4 worm cellular contexts compared by ENCODE assay signal in the genomic region with DNA sequence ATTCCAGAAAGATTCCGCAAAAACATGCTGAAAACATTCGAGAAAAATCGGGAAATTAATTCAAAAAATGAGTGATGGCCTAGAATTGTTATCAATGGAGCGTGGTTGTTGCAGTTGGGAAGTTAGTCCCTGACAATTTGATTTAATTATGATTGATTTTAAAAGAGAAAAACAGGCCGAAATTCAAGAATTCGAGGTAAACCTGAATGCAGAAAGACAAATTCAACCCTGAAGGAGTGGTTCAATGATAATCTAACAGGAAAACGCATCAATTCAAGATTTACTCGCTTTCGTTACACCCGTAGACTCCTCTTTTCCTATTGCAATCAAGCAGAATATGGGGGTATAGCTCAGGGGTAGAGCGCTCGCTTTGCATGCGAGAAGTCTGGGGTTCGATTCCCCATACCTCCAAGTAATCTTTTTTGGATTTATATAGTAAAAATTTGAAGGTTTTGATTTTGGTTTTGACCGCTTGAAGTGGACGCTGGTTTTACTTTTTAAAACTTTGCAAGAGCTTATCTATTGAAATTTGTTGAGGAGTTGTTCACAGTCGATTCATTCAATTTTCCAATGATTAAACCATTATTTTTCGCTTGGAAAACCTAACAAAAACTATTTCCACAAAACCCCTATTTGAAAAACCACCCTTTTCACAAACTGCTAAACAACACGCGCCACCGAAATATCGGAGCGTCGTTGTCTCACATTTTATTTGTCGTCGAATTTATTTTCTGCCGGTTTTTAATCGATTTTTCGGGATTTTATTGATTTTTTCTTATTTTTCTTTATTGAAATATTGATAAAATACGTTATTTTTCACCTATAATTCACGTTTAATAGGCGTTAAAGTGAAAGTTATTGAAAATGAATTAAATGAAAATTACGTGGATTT.
A peak's percentile ranks its signal among the peaks of the same experiment; 100 is the strongest.
TF ChIP-seq lines count a peak whose summit lies in the region.

No protein-coding gene starts in this region.

TF ChIP-seq in whole organism, L2 larva, 48 proteins besides CTCF, POLR2A, EP300 and RAD21 (continues in another document):
- TF ChIP-seq R02D3.7 (tag; optimal IDR thresholded peaks at IDR 0.05; lab: Kevin White, UChicago) (peak; percentile 44), sma-3 (GFP tag; optimal IDR thresholded peaks at IDR 0.05; lab: Kevin White, UChicago) (peak; percentile 80), ZK546.5 (tag; optimal IDR thresholded peaks at IDR 0.05; lab: Kevin White, UChicago) (no peak), dmd-4 (tag; optimal IDR thresholded peaks at IDR 0.05; lab: Kevin White, UChicago) (no peak), peb-1 (tag; optimal IDR thresholded peaks at IDR 0.05; lab: Kevin White, UChicago) (no peak), alr-1 (tag; optimal IDR thresholded peaks at IDR 0.05; lab: Kevin White, UChicago) (no peak), elt-3 (tag; optimal IDR thresholded peaks at IDR 0.05; lab: Kevin White, UChicago) (no peak), nhr-12 (tag; optimal IDR thresholded peaks at IDR 0.05; lab: Kevin White, UChicago) (no peak), mab-5 (tag; optimal IDR thresholded peaks at IDR 0.05; lab: Kevin White, UChicago) (peak; percentile 57), lin-13 (GFP tag; optimal IDR thresholded peaks at IDR 0.05; lab: Kevin White, UChicago) (peak; percentile 81), nhr-6 (tag; optimal IDR thresholded peaks at IDR 0.05; lab: Kevin White, UChicago) (no peak), ztf-1 (GFP tag; conservative IDR thresholded peaks at IDR 0.05; lab: Robert Waterston, UW) (no peak), unc-62 (GFP tag; optimal IDR thresholded peaks at IDR 0.05; lab: Kevin White, UChicago) (no peak), gmeb-1 (tag; optimal IDR thresholded peaks at IDR 0.05; lab: Kevin White, UChicago) (peak; percentile 87), lin-39 (tag; optimal IDR thresholded peaks at IDR 0.05; lab: Kevin White, UChicago) (no peak), nhr-10 (tag; optimal IDR thresholded peaks at IDR 0.05; lab: Kevin White, UChicago) (no peak), snpc-4 (tag; optimal IDR thresholded peaks at IDR 0.05; lab: Kevin White, UChicago) (peak; percentile 51), lin-11 (tag; optimal IDR thresholded peaks at IDR 0.05; lab: Kevin White, UChicago) (no peak), F13H6.1 (tag; optimal IDR thresholded peaks at IDR 0.05; lab: Kevin White, UChicago) (peak; percentile 75), mdl-1 (tag; optimal IDR thresholded peaks at IDR 0.05; lab: Kevin White, UChicago) (no peak), sem-4 (tag; optimal IDR thresholded peaks at IDR 0.05; lab: Kevin White, UChicago) (peak; percentile 43)

TF ChIP-seq in whole organism, L4 larva, 104 proteins besides CTCF, POLR2A, EP300 and RAD21 (continues in another document):
- TF ChIP-seq D1046.2 (GFP tag; IDR thresholded peaks at IDR 0.05; lab: Robert Waterston, UW): peak; percentile 72; the same call in 1 of the 2 replicates
- no peak for TF ChIP-seq fos-1 (tag; optimal IDR thresholded peaks at IDR 0.05; lab: Kevin White, UChicago)
- TF ChIP-seq ama-1 (optimal IDR thresholded peaks at IDR 0.05; lab: Kevin White, UChicago): no peak
- TF ChIP-seq daf-8 (GFP tag; IDR thresholded peaks at IDR 0.05; lab: Robert Waterston, UW): no peak
- no peak for TF ChIP-seq set-16 (GFP tag; IDR thresholded peaks at IDR 0.05; lab: Robert Waterston, UW)
- TF ChIP-seq attf-4 (tag; optimal IDR thresholded peaks at IDR 0.05; lab: Kevin White, UChicago): no peak
- TF ChIP-seq Y105C5A.15 (GFP tag; IDR thresholded peaks at IDR 0.05; lab: Robert Waterston, UW): 0 out of 2 replicates have a peak, but pooled peaks have one; percentile 56
- TF ChIP-seq nhr-6 (tag; optimal IDR thresholded peaks at IDR 0.05; lab: Kevin White, UChicago): peak; percentile 58
- TF ChIP-seq hif-1 (tag; optimal IDR thresholded peaks at IDR 0.05; lab: Kevin White, UChicago): peak in 1 of 2 experiments; percentile 83
- peak; percentile 77 for TF ChIP-seq unc-130 (GFP tag; optimal IDR thresholded peaks at IDR 0.05; lab: Kevin White, UChicago)
- 0 out of 2 replicates have a peak, but pooled peaks have one; percentile 22 for TF ChIP-seq zip-11 (GFP tag; IDR thresholded peaks at IDR 0.05; lab: Robert Waterston, UW)
- TF ChIP-seq hlh-11 (tag; optimal IDR thresholded peaks at IDR 0.05; lab: Kevin White, UChicago): peak; percentile 49
- peak; percentile 8 to 91 for TF ChIP-seq daf-16 (GFP tag; optimal IDR thresholded peaks at IDR 0.05; lab: Kevin White, UChicago)
- TF ChIP-seq daf-16 (tag; optimal IDR thresholded peaks at IDR 0.05; lab: Kevin White, UChicago): peak; percentile 54
- no peak for TF ChIP-seq nhr-10 (tag; optimal IDR thresholded peaks at IDR 0.05; lab: Kevin White, UChicago)
- TF ChIP-seq zag-1 (tag; optimal IDR thresholded peaks at IDR 0.05; lab: Kevin White, UChicago): no peak
- no peak for TF ChIP-seq cey-2 (tag; optimal IDR thresholded peaks at IDR 0.05; lab: Kevin White, UChicago; ENCODE audit: borderline replicate concordance, insufficient read depth)
- peak; percentile 35; the same call in 1 of the 2 replicates for TF ChIP-seq hmg-1.1 (GFP tag; IDR thresholded peaks at IDR 0.05; lab: Robert Waterston, UW)
- TF ChIP-seq duxl-1 (tag; optimal IDR thresholded peaks at IDR 0.05; lab: Kevin White, UChicago; ENCODE audit: poor library complexity): peak; percentile 63

TF ChIP-seq in whole organism, late embryonic, 69 proteins besides CTCF, POLR2A, EP300 and RAD21 (continues in another document):
- TF ChIP-seq F13H6.1 (tag; optimal IDR thresholded peaks at IDR 0.05; lab: Kevin White, UChicago) (peak; percentile 47), unc-86 (tag; optimal IDR thresholded peaks at IDR 0.05; lab: Kevin White, UChicago) (no peak), unc-42 (tag; optimal IDR thresholded peaks at IDR 0.05; lab: Kevin White, UChicago) (peak; percentile 93), ztf-16 (tag; optimal IDR thresholded peaks at IDR 0.05; lab: Kevin White, UChicago) (no peak), che-1 (tag; optimal IDR thresholded peaks at IDR 0.05; lab: Kevin White, UChicago) (peak; percentile 26), pros-1 (tag; optimal IDR thresholded peaks at IDR 0.05; lab: Kevin White, UChicago) (no peak), fax-1 (tag; optimal IDR thresholded peaks at IDR 0.05; lab: Kevin White, UChicago) (peak; percentile 33), sox-4 (tag; optimal IDR thresholded peaks at IDR 0.05; lab: Kevin White, UChicago) (no peak), ceh-45 (GFP tag; IDR thresholded peaks at IDR 0.05; lab: Robert Waterston, UW) (no peak), ceh-48 (tag; optimal IDR thresholded peaks at IDR 0.05; lab: Kevin White, UChicago) (peak; percentile 12), nhr-232 (tag; optimal IDR thresholded peaks at IDR 0.05; lab: Kevin White, UChicago) (no peak), pha-4 (tag; optimal IDR thresholded peaks at IDR 0.05; lab: Kevin White, UChicago) (no peak), lin-11 (tag; optimal IDR thresholded peaks at IDR 0.05; lab: Kevin White, UChicago) (peak; percentile 14), pax-1 (tag; optimal IDR thresholded peaks at IDR 0.05; lab: Kevin White, UChicago) (peak; percentile 9), ceh-24 (tag; optimal IDR thresholded peaks at IDR 0.05; lab: Kevin White, UChicago) (no peak), ahr-1 (tag; optimal IDR thresholded peaks at IDR 0.05; lab: Kevin White, UChicago) (no peak), eyg-1 (tag; optimal IDR thresholded peaks at IDR 0.05; lab: Kevin White, UChicago) (no peak), ceh-30 (tag; optimal IDR thresholded peaks at IDR 0.05; lab: Kevin White, UChicago) (no peak), pqm-1 (tag; optimal IDR thresholded peaks at IDR 0.05; lab: Kevin White, UChicago) (no peak), sdc-2 (tag; optimal IDR thresholded peaks at IDR 0.05; lab: Kevin White, UChicago) (no peak), T23F11.4 (GFP tag; optimal IDR thresholded peaks at IDR 0.05; lab: Kevin White, UChicago) (peak; percentile 16), nhr-11 (tag; optimal IDR thresholded peaks at IDR 0.05; lab: Kevin White, UChicago) (no peak), ceh-6 (GFP tag; optimal IDR thresholded peaks at IDR 0.05; lab: Kevin White, UChicago) (no peak), dve-1 (tag; optimal IDR thresholded peaks at IDR 0.05; lab: Kevin White, UChicago) (no peak)

TF ChIP-seq in whole organism, mixed stage, embryonic, 35 proteins besides CTCF, POLR2A, EP300 and RAD21 (continues in another document):
- TF ChIP-seq ztf-11 (tag; optimal IDR thresholded peaks at IDR 0.05; lab: Kevin White, UChicago) (no peak), ces-1 (GFP tag; optimal IDR thresholded peaks at IDR 0.05; lab: Kevin White, UChicago) (peak; percentile 96), sptf-1 (tag; optimal IDR thresholded peaks at IDR 0.05; lab: Kevin White, UChicago) (peak; percentile 48), tbx-8 (GFP tag; optimal IDR thresholded peaks at IDR 0.05; lab: Kevin White, UChicago) (peak; percentile 13), ham-2 (GFP tag; optimal IDR thresholded peaks at IDR 0.05; lab: Kevin White, UChicago) (peak; percentile 27), cnd-1 (tag; optimal IDR thresholded peaks at IDR 0.05; lab: Kevin White, UChicago) (peak; percentile 51), nhr-2 (tag; optimal IDR thresholded peaks at IDR 0.05; lab: Kevin White, UChicago) (no peak), sem-2 (GFP tag; optimal IDR thresholded peaks at IDR 0.05; lab: Kevin White, UChicago) (peak; percentile 37), lsy-2 (tag; optimal IDR thresholded peaks at IDR 0.05; lab: Kevin White, UChicago) (peak; percentile 36), mep-1 (tag; optimal IDR thresholded peaks at IDR 0.05; lab: Kevin White, UChicago) (peak; percentile 70), nhr-76 (tag; optimal IDR thresholded peaks at IDR 0.05; lab: Kevin White, UChicago) (no peak), pha-4 (tag; optimal IDR thresholded peaks at IDR 0.05; lab: Kevin White, UChicago) (peak; percentile 47), M03D4.4 (tag; optimal IDR thresholded peaks at IDR 0.05; lab: Kevin White, UChicago) (peak; percentile 63), unc-120 (tag; optimal IDR thresholded peaks at IDR 0.05; lab: Kevin White, UChicago; ENCODE audit: poor library complexity, severe bottlenecking) (no peak), hlh-1 (tag; optimal IDR thresholded peaks at IDR 0.05; lab: Kevin White, UChicago) (no peak), ceh-39 (tag; optimal IDR thresholded peaks at IDR 0.05; lab: Kevin White, UChicago) (peak; percentile 18), bed-3 (GFP tag; optimal IDR thresholded peaks at IDR 0.05; lab: Kevin White, UChicago) (peak; percentile 15), nhr-12 (tag; optimal IDR thresholded peaks at IDR 0.05; lab: Kevin White, UChicago) (no peak), mls-2 (tag; optimal IDR thresholded peaks at IDR 0.05; lab: Kevin White, UChicago) (peak; percentile 60), mab-5 (tag; optimal IDR thresholded peaks at IDR 0.05; lab: Kevin White, UChicago) (no peak), flh-1 (GFP tag; optimal IDR thresholded peaks at IDR 0.05; lab: Kevin White, UChicago) (no peak), drap-1 (GFP tag; optimal IDR thresholded peaks at IDR 0.05; lab: Kevin White, UChicago) (peak; percentile 47), elt-3 (tag; optimal IDR thresholded peaks at IDR 0.05; lab: Kevin White, UChicago) (no peak), zip-8 (tag; optimal IDR thresholded peaks at IDR 0.05; lab: Kevin White, UChicago) (no peak), ceh-83 (GFP tag; optimal IDR thresholded peaks at IDR 0.05; lab: Kevin White, UChicago) (peak; percentile 72), nhr-28 (tag; optimal IDR thresholded peaks at IDR 0.05; lab: Kevin White, UChicago) (no peak)
